Worm (Caenorhabditis elegans): Measurements from ENCODE around the gene clpr-2.

- TF ChIP-seq nfya-1 (tag; optimal IDR thresholded peaks at IDR 0.05; ENCODE audit: borderline replicate concordance, insufficient read depth) (no peak), hrde-1 (tag; optimal IDR thresholded peaks at IDR 0.05; ENCODE audit: borderline replicate concordance) (no peak), B0035.1 (tag; optimal IDR thresholded peaks at IDR 0.05) (no peak), C06A6.2 (GFP tag; conservative IDR thresholded peaks at IDR 0.05) (no peak), Y56A3A.18 (GFP tag; IDR thresholded peaks at IDR 0.05) (no peak), cebp-2 (GFP tag; IDR thresholded peaks at IDR 0.05) (no peak), F52B5.7 (tag; optimal IDR thresholded peaks at IDR 0.05) (no peak), akir-1 (GFP tag; optimal IDR thresholded peaks at IDR 0.05) (no peak), nhr-90 (tag; optimal IDR thresholded peaks at IDR 0.05) (no peak), him-1 (tag; optimal IDR thresholded peaks at IDR 0.05) (no peak)
These were observed 44.1 kb upstream of the clpr-2 start for ce11 chrII:1214627-1215026.

Measured in whole organism, young adult.